Worm (Caenorhabditis elegans) whole organism, L3 larva: ENCODE results near the gene F36H1.3.

Experiments used
- elt-3 ChIP-seq, 3 experiments: fragments of 150-350 bp in 1 of 3; sonication (generic microtip) in 2 of 3; optimal IDR thresholded peaks; 2 replicates in 2 of 3; 4 replicates in 1 of 3; lab custom pipeline; 2014 to 2017; ENCODE audit warnings: missing biosample characterization in 3 of 3, missing genetic modification characterization in 3 of 3
- fos-1 ChIP-seq: fragments of 150-350 bp; optimal IDR thresholded peaks from 2 replicates; lab custom pipeline; 2014; ENCODE audit warnings: missing biosample characterization, missing genetic modification characterization
- nhr-237 ChIP-seq: fragments of 150-350 bp; optimal IDR thresholded peaks from 2 replicates; lab custom pipeline; 2014; ENCODE audit warnings: missing biosample characterization, missing genetic modification characterization
- unc-62 ChIP-seq: fragments of 150-350 bp; sonication (generic microtip); optimal IDR thresholded peaks from 4 replicates; lab custom pipeline; 2014; ENCODE audit warnings: missing biosample characterization, missing genetic modification reagents, missing genetic modification characterization

DNA sequence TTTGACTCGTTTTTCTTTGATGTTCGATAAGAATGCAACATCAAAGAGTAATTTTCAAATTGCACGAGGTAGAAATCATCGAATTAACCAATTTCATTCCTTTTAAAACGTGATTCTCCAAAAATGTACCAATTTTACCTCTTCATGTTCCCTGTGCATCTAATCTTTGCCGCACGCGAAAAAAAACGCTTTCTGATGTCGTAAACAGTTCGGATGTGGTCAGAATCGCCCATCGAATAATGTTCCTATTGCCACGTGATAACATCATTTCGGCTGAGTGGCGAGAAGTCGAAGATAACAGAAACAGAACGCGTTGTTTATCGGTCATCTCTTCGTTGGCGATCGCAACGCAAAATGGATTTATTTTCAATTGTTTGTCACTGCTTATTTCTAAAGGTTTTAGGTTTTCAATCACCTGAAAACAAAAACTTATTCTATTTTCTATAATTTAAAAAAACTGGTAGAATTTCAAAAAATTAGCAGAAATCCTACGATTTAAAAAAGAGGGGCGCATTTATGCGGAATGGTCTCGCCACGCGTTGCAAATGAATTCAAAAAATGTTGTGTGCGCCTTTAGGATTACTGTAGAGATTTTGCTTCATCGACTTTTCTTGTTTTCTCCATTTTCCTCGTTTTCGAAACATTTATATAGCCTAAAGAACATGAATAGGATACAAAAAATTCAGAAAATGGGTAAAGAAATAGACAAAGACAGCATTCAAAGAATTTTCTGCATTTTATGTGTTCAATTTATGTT is 28.2 kb upstream of the F36H1.3 start, which contains the start of gene mogs-1:
- TF ChIP-seq nhr-237 (no peak), elt-3 (tag; optimal IDR thresholded peaks at IDR 0.05; lab: Kevin White, UChicago) (no peak), unc-62 (no peak), fos-1 (tag; lab: Kevin White, UChicago) (no peak)
